Comparison of ENCODE assay signal across 2 fruit fly cellular contexts in the genomic region with DNA sequence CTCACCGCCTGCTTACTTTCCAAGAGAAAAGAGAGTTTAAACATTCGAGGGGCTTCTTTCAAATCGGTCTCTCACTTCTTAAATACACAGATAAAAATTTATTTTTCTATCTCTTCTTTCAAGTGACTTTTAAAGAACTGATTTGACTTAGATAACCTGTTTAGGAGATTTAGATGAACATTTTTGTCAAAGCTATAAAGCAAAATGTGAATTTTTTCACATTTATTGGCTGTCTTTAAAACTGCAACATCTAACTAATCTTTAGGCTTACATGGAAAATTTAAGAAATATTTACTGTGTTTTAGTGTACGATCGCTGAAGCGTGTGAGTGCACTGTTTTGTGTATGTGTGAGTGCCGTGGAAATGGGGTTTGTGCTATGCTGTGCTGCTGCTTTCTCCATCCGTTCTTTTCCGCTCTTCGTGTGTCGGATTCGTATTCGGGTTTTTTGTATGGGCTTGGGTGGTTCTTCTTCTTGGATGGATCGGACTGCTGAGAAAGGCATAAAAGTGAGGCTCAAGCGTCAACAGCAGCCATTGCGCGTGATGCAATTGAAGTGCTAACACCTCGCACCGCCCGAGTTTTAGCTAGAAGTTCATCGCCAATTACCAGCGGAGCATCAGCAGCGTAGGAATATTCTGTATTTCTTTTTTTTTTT.
TF ChIP-seq lines count a peak whose summit lies in the region.

No protein-coding gene starts in this region.

TF ChIP-seq in whole organism, embryonic, 481 proteins besides CTCF, POLR2A, EP300 and RAD21 (continued from another document and continues in another):
- TF ChIP-seq croc (GFP tag; conservative IDR thresholded peaks at IDR 0.05; lab: Robert Waterston, UW) (peak; percentile 54), Bdp1 (GFP tag; optimal IDR thresholded peaks at IDR 0.05; lab: Kevin White, UChicago) (peak; percentile 0), twi (tag; optimal IDR thresholded peaks at IDR 0.05; lab: Kevin White, UChicago) (peak; percentile 59), btn (GFP tag; optimal IDR thresholded peaks at IDR 0.05; lab: Kevin White, UChicago) (no peak), CG12744 (GFP tag; optimal IDR thresholded peaks at IDR 0.05; lab: Kevin White, UChicago) (no peak), phol (tag; optimal IDR thresholded peaks at IDR 0.05; lab: Kevin White, UChicago) (peak; percentile 75), CG10462 (GFP tag; optimal IDR thresholded peaks at IDR 0.05; lab: Kevin White, UChicago) (no peak), CG17829 (tag; optimal IDR thresholded peaks at IDR 0.05; lab: Kevin White, UChicago) (peak; percentile 86), CG4424 (GFP tag; optimal IDR thresholded peaks at IDR 0.05; lab: Kevin White, UChicago) (peak; percentile 51), CG30403 (GFP tag; optimal IDR thresholded peaks at IDR 0.05; lab: Kevin White, UChicago) (peak; percentile 61), mam (GFP tag; optimal IDR thresholded peaks at IDR 0.05; lab: Kevin White, UChicago) (peak; percentile 17), CG42726 (GFP tag; IDR thresholded peaks at IDR 0.05; lab: Robert Waterston, UW; ENCODE audit: partially characterized antibody) (no peak), zen (tag; optimal IDR thresholded peaks at IDR 0.05; lab: Kevin White, UChicago) (peak; percentile 7), pan (optimal IDR thresholded peaks at IDR 0.05; lab: Kevin White, UChicago) (no peak), pan (GFP tag; optimal IDR thresholded peaks at IDR 0.05 in 1 of 2, IDR thresholded peaks at IDR 0.05 in 1 of 2) (no peak), CG3407 (GFP tag; optimal IDR thresholded peaks at IDR 0.05; lab: Kevin White, UChicago) (peak; percentile 56), Oaz (GFP tag; IDR thresholded peaks at IDR 0.05; lab: Robert Waterston, UW) (no peak), CG15269 (tag; optimal IDR thresholded peaks at IDR 0.05; lab: Kevin White, UChicago) (no peak), CG17568 (GFP tag; optimal IDR thresholded peaks at IDR 0.05; lab: Kevin White, UChicago) (peak; percentile 44), fd64A (GFP tag; optimal IDR thresholded peaks at IDR 0.05; lab: Kevin White, UChicago) (peak; percentile 59), esg (GFP tag; conservative IDR thresholded peaks at IDR 0.05; lab: Robert Waterston, UW) (no peak), lbe (GFP tag; optimal IDR thresholded peaks at IDR 0.05; lab: Kevin White, UChicago) (peak; percentile 59), CG6854 (GFP tag; optimal IDR thresholded peaks at IDR 0.05; lab: Kevin White, UChicago) (no peak), schlank (tag; optimal IDR thresholded peaks at IDR 0.05; lab: Kevin White, UChicago) (no peak), tin (GFP tag; optimal IDR thresholded peaks at IDR 0.05; lab: Kevin White, UChicago) (peak; percentile 41), eve (GFP tag; optimal IDR thresholded peaks at IDR 0.05; lab: Kevin White, UChicago) (peak in 1 of 2 experiments; percentile 57), Atf6 (GFP tag; IDR thresholded peaks at IDR 0.05; lab: Robert Waterston, UW) (no peak), CG43689 (GFP tag; IDR thresholded peaks at IDR 0.05; lab: Robert Waterston, UW) (no peak), CG12391 (tag; optimal IDR thresholded peaks at IDR 0.05; lab: Kevin White, UChicago) (peak; percentile 81), CG14860 (GFP tag; IDR thresholded peaks at IDR 0.05; lab: Robert Waterston, UW; ENCODE audit: partially characterized antibody) (no peak), chinmo (GFP tag; IDR thresholded peaks at IDR 0.05; lab: Robert Waterston, UW; ENCODE audit: partially characterized antibody) (no peak), CG17802 (tag; optimal IDR thresholded peaks at IDR 0.05; lab: Kevin White, UChicago) (peak; percentile 7), Dad (GFP tag; optimal IDR thresholded peaks at IDR 0.05; lab: Kevin White, UChicago) (no peak), Hr78 (GFP tag; optimal IDR thresholded peaks at IDR 0.05; lab: Kevin White, UChicago) (peak in 1 of 2 experiments; percentile 61), CG8089 (GFP tag; optimal IDR thresholded peaks at IDR 0.05; lab: Kevin White, UChicago) (peak; percentile 38), bab2 (GFP tag; optimal IDR thresholded peaks at IDR 0.05; lab: Kevin White, UChicago) (peak; percentile 25), CG33557 (GFP tag; optimal IDR thresholded peaks at IDR 0.05; lab: Kevin White, UChicago) (peak; percentile 86), Camta (GFP tag; optimal IDR thresholded peaks at IDR 0.05; lab: Kevin White, UChicago) (peak; percentile 32), CG2199 (GFP tag; IDR thresholded peaks at IDR 0.05; lab: Robert Waterston, UW) (peak; percentile 66; the same call in 2 of the 3 replicates), onecut (GFP tag; IDR thresholded peaks at IDR 0.05; lab: Robert Waterston, UW) (no peak), ind (GFP tag; optimal IDR thresholded peaks at IDR 0.05; lab: Kevin White, UChicago) (peak; percentile 30), dimm (GFP tag; IDR thresholded peaks at IDR 0.05; lab: Robert Waterston, UW) (no peak), cwo (GFP tag; optimal IDR thresholded peaks at IDR 0.05; lab: Kevin White, UChicago) (no peak), Ssrp (tag; optimal IDR thresholded peaks at IDR 0.05; lab: Kevin White, UChicago) (peak; percentile 66), CG3847 (GFP tag; IDR thresholded peaks at IDR 0.05; lab: Robert Waterston, UW) (no peak), Mes4 (GFP tag; optimal IDR thresholded peaks at IDR 0.05; lab: Kevin White, UChicago) (peak; percentile 60), Blimp-1 (GFP tag; optimal IDR thresholded peaks at IDR 0.05; lab: Kevin White, UChicago) (peak; percentile 83), CG7271 (tag; optimal IDR thresholded peaks at IDR 0.05; lab: Kevin White, UChicago) (no peak), CG7786 (GFP tag; optimal IDR thresholded peaks at IDR 0.05; lab: Kevin White, UChicago) (peak; percentile 22), CG14014 (GFP tag; IDR thresholded peaks at IDR 0.05; lab: Robert Waterston, UW) (no peak), gcm2 (GFP tag; optimal IDR thresholded peaks at IDR 0.05; lab: Kevin White, UChicago) (no peak), CG18599 (GFP tag; optimal IDR thresholded peaks at IDR 0.05; lab: Kevin White, UChicago) (peak; percentile 1), CHES-1-like (GFP tag; optimal IDR thresholded peaks at IDR 0.05; lab: Kevin White, UChicago) (no peak), scrt (GFP tag; optimal IDR thresholded peaks at IDR 0.05; lab: Kevin White, UChicago) (peak; percentile 5), pum (GFP tag; optimal IDR thresholded peaks at IDR 0.05; lab: Kevin White, UChicago) (peak; percentile 71), CG11695 (GFP tag; IDR thresholded peaks at IDR 0.05; lab: Robert Waterston, UW) (0 out of 3 replicates have a peak, but pooled peaks have one; percentile 35), CG30020 (tag; optimal IDR thresholded peaks at IDR 0.05; lab: Kevin White, UChicago) (peak; percentile 32), CG10543 (GFP tag; optimal IDR thresholded peaks at IDR 0.05; lab: Kevin White, UChicago) (no peak), Drgx (GFP tag; IDR thresholded peaks at IDR 0.05; lab: Robert Waterston, UW) (no peak), tap (tag; optimal IDR thresholded peaks at IDR 0.05; lab: Kevin White, UChicago) (peak; percentile 38), CG12236 (GFP tag; optimal IDR thresholded peaks at IDR 0.05; lab: Kevin White, UChicago) (peak; percentile 43), zf30C (GFP tag; optimal IDR thresholded peaks at IDR 0.05; lab: Kevin White, UChicago) (peak; percentile 92)

TF ChIP-seq in whole organism, prepupa, 60 proteins besides CTCF, POLR2A, EP300 and RAD21 (continued from another document):
- TF ChIP-seq Sox14 (GFP tag; optimal IDR thresholded peaks at IDR 0.05; lab: Kevin White, UChicago) (peak; percentile 89), Smox (GFP tag; optimal IDR thresholded peaks at IDR 0.05; lab: Kevin White, UChicago) (peak; percentile 86), Hr4 (GFP tag; optimal IDR thresholded peaks at IDR 0.05; lab: Kevin White, UChicago) (peak; percentile 68), Hr39 (GFP tag; optimal IDR thresholded peaks at IDR 0.05; lab: Kevin White, UChicago) (peak; percentile 87), cyc (GFP tag; optimal IDR thresholded peaks at IDR 0.05; lab: Kevin White, UChicago) (peak; percentile 78), Sox102F (GFP tag; optimal IDR thresholded peaks at IDR 0.05; lab: Kevin White, UChicago) (peak; percentile 88), Blimp-1 (GFP tag; optimal IDR thresholded peaks at IDR 0.05; lab: Kevin White, UChicago) (peak; percentile 59), salr (GFP tag; optimal IDR thresholded peaks at IDR 0.05; lab: Kevin White, UChicago) (peak in 1 of 2 experiments; percentile 81), dsx (GFP tag; optimal IDR thresholded peaks at IDR 0.05; lab: Kevin White, UChicago; ENCODE audit: poor library complexity, severe bottlenecking) (peak; percentile 43), CG8119 (GFP tag; IDR thresholded peaks at IDR 0.05; lab: Robert Waterston, UW) (peak; percentile 77), Lpt (GFP tag; optimal IDR thresholded peaks at IDR 0.05; lab: Kevin White, UChicago) (peak; percentile 72)
TF ChIP-seq in whole organism, prepupa: peak in this region for 56.
